Worm (Caenorhabditis elegans) whole organism, early embryonic: ENCODE results near the gene kup-1.

ENCODE experiments used
- B0310.2 ChIP-seq: sonication (generic microtip); optimal IDR thresholded peaks from 2 replicates; lab custom pipeline; 2016; ENCODE audit warnings: mild to moderate bottlenecking, missing genetic modification characterization, missing compliant biosample characterization
- ama-1 ChIP-seq: fragments of 150-350 bp; optimal IDR thresholded peaks from 2 replicates; lab custom pipeline; 2014
- ets-7 ChIP-seq: sonication (generic microtip); optimal IDR thresholded peaks from 2 replicates; lab custom pipeline; 2016; ENCODE audit warnings: missing genotype, missing genetic modification characterization, missing compliant biosample characterization
- pes-1 ChIP-seq: fragments of 200-800 bp; sonication (Bioruptor generic); IDR thresholded peaks from 2 replicates; pipeline ENCODE4 v1.3.6; 2022; ENCODE audit warnings: missing genetic modification reagents, missing genetic modification characterization, missing compliant biosample characterization
- sea-1 ChIP-seq: fragments of 200-800 bp; sonication (Bioruptor generic); conservative IDR thresholded peaks from 2 replicates; pipeline ENCODE4 v1.3.6; 2022; ENCODE audit warnings: missing genetic modification characterization, missing compliant biosample characterization

ce11 chrV:12033841-12034240, 6.8 kb downstream of the kup-1 start:
- TF ChIP-seq ama-1 (lab: Kevin White, UChicago), result no peak
- TF ChIP-seq B0310.2 (tag; lab: Kevin White, UChicago), result no peak
- no peak for TF ChIP-seq sea-1 (GFP tag; lab: Robert Waterston, UW)
- no peak for TF ChIP-seq ets-7 (tag; lab: Kevin White, UChicago)
- no peak for TF ChIP-seq pes-1 (GFP tag; lab: Robert Waterston, UW)
